Worm (Caenorhabditis elegans): ENCODE data around the gene C25F9.8.

Gene C25F9.8

ce11 chrV:19371253-19371652, 23.6 kb upstream of the C25F9.8 start, which contains the start of gene Y43F8A.2:
Y43F8A.2 (plus strand) TSS chrV:19371553.
- TF ChIP-seq mcd-1 (GFP tag; IDR thresholded peaks at IDR 0.05) (no peak), ceh-79 (tag; optimal IDR thresholded peaks at IDR 0.05) (no peak), B0019.2 (GFP tag; conservative IDR thresholded peaks at IDR 0.05) (no peak), madf-10 (tag; optimal IDR thresholded peaks at IDR 0.05) (no peak), ztf-22 (GFP tag; optimal IDR thresholded peaks at IDR 0.05) (no peak), mxl-1 (tag; optimal IDR thresholded peaks at IDR 0.05) (no peak), him-1 (tag; optimal IDR thresholded peaks at IDR 0.05) (no peak), gei-17 (GFP tag; optimal IDR thresholded peaks at IDR 0.05) (no peak), F55B11.4 (tag; optimal IDR thresholded peaks at IDR 0.05; ENCODE audit: borderline replicate concordance, insufficient read depth) (no peak), egl-18 (GFP tag; IDR thresholded peaks at IDR 0.05) (no peak), snpc-4 (GFP tag; optimal IDR thresholded peaks at IDR 0.05) (no peak), snpc-4 (tag; optimal IDR thresholded peaks at IDR 0.05) (no peak), ztf-18 (tag; optimal IDR thresholded peaks at IDR 0.05) (no peak)

- TF ChIP-seq hmg-20 (GFP tag; IDR thresholded peaks at IDR 0.05) (no peak), ztf-18 (tag; optimal IDR thresholded peaks at IDR 0.05) (peak; percentile 53)
Observed at ce11 chrV:19371777-19372176, 23.1 kb upstream of the C25F9.8 start.

- TF ChIP-seq xnd-1 (tag; optimal IDR thresholded peaks at IDR 0.05) (no peak), rpc-1 (optimal IDR thresholded peaks at IDR 0.05) (no peak), rpc-1 (tag; optimal IDR thresholded peaks at IDR 0.05) (no peak)
Observed at ce11 chrV:19377014-19377494, 17.8 kb upstream of the C25F9.8 start, which contains the start of gene nceh-1. nceh-1 (plus strand) TSS chrV:19377444.

- TF ChIP-seq B0035.1 (tag; optimal IDR thresholded peaks at IDR 0.05) (no peak), dox-1 (GFP tag; IDR thresholded peaks at IDR 0.05) (no peak), mxl-1 (tag; optimal IDR thresholded peaks at IDR 0.05) (no peak), F22D6.2 (tag; optimal IDR thresholded peaks at IDR 0.05) (no peak)
Observed at ce11 chrV:19380968-19381367, 13.9 kb upstream of the C25F9.8 start, which contains the start of gene srw-84. srw-84 (plus strand) TSS chrV:19381268.

- no peak for TF ChIP-seq ztf-18 (tag; optimal IDR thresholded peaks at IDR 0.05)
- TF ChIP-seq F57A8.1 (GFP tag; optimal IDR thresholded peaks at IDR 0.05), result no peak
- TF ChIP-seq zfh-2 (GFP tag; conservative IDR thresholded peaks at IDR 0.05), result no peak
- no peak for TF ChIP-seq hlh-12 (tag; optimal IDR thresholded peaks at IDR 0.05)
- TF ChIP-seq K12H6.12 (tag; optimal IDR thresholded peaks at IDR 0.05), result no peak
- TF ChIP-seq akir-1 (GFP tag; optimal IDR thresholded peaks at IDR 0.05), result no peak
- no peak for TF ChIP-seq lag-1 (GFP tag; IDR thresholded peaks at IDR 0.05)
- TF ChIP-seq F10E7.11 (tag; optimal IDR thresholded peaks at IDR 0.05), result no peak
- no peak for TF ChIP-seq snpc-1.3 (tag; optimal IDR thresholded peaks at IDR 0.05; ENCODE audit: insufficient read depth)
- TF ChIP-seq F49E8.2 (tag; optimal IDR thresholded peaks at IDR 0.05; ENCODE audit: insufficient read depth), result no peak
Observed at ce11 chrV:19390029-19390428, 4.8 kb upstream of the C25F9.8 start, which contains the start of gene slcr-46.2. slcr-46.2 (minus strand) TSS chrV:19390129.

ce11 chrV:19391242-19391641, 3.6 kb upstream of the C25F9.8 start:
- no peak for TF ChIP-seq B0019.2 (GFP tag; conservative IDR thresholded peaks at IDR 0.05)
- TF ChIP-seq hmg-1.2 (GFP tag; IDR thresholded peaks at IDR 0.05), result peak; percentile 76
